Worm (Caenorhabditis elegans): Measurements from ENCODE around the gene rpc-2.

Gene rpc-2

ce11 chrIII:5546730-5547129 lies 10.4 kb upstream of the rpc-2 start, which contains the start of gene F09F7.5:
TSS of gene F09F7.5 (plus strand) at chrIII:5546987.
- TF ChIP-seq ztf-23 (GFP tag; IDR thresholded peaks at IDR 0.05): no peak
- TF ChIP-seq med-1 (GFP tag; optimal IDR thresholded peaks at IDR 0.05; ENCODE audit: insufficient read depth): no peak
- TF ChIP-seq ref-1 (GFP tag; conservative IDR thresholded peaks at IDR 0.05): no peak
- no peak for TF ChIP-seq tab-1 (GFP tag; IDR thresholded peaks at IDR 0.05)
- TF ChIP-seq cog-1 (tag; optimal IDR thresholded peaks at IDR 0.05): no peak
- TF ChIP-seq flt-1 (GFP tag; IDR thresholded peaks at IDR 0.05): no peak
- no peak for TF ChIP-seq ztf-29 (GFP tag; IDR thresholded peaks at IDR 0.05)
- no peak for TF ChIP-seq T22C8.4 (GFP tag; IDR thresholded peaks at IDR 0.05)
- no peak for TF ChIP-seq klf-2 (GFP tag; conservative IDR thresholded peaks at IDR 0.05)

- TF ChIP-seq ztf-23 (GFP tag; IDR thresholded peaks at IDR 0.05): no peak
- TF ChIP-seq tab-1 (GFP tag; IDR thresholded peaks at IDR 0.05): no peak
- no peak for TF ChIP-seq flt-1 (GFP tag; IDR thresholded peaks at IDR 0.05)
- no peak for TF ChIP-seq cog-1 (tag; optimal IDR thresholded peaks at IDR 0.05)
- no peak for TF ChIP-seq ztf-29 (GFP tag; IDR thresholded peaks at IDR 0.05)
- no peak for TF ChIP-seq T22C8.4 (GFP tag; IDR thresholded peaks at IDR 0.05)
- no peak for TF ChIP-seq ref-1 (GFP tag; conservative IDR thresholded peaks at IDR 0.05)
- no peak for TF ChIP-seq med-1 (GFP tag; optimal IDR thresholded peaks at IDR 0.05; ENCODE audit: insufficient read depth)
- no peak for TF ChIP-seq klf-2 (GFP tag; conservative IDR thresholded peaks at IDR 0.05)
These were observed 7.0 kb upstream of the rpc-2 start for ce11 chrIII:5550193-5550592.

ce11 chrIII:5550844-5551243 lies 6.3 kb upstream of the rpc-2 start:
- TF ChIP-seq ztf-29 (GFP tag; IDR thresholded peaks at IDR 0.05): no peak

ce11 chrIII:5552072-5552667 lies 5.0 kb upstream of the rpc-2 start, which contains the start of gene F09F7.6:
TSS of gene F09F7.6 (minus strand) at chrIII:5552135.
- TF ChIP-seq flt-1 (GFP tag; IDR thresholded peaks at IDR 0.05) (0 out of 2 replicates have a peak, but pooled peaks have one; percentile 31), ztf-29 (GFP tag; IDR thresholded peaks at IDR 0.05) (no peak)

- TF ChIP-seq T22C8.4 (GFP tag; IDR thresholded peaks at IDR 0.05) (no peak), klf-2 (GFP tag; conservative IDR thresholded peaks at IDR 0.05) (no peak), cog-1 (tag; optimal IDR thresholded peaks at IDR 0.05) (no peak), tab-1 (GFP tag; IDR thresholded peaks at IDR 0.05) (no peak), flt-1 (GFP tag; IDR thresholded peaks at IDR 0.05) (no peak), ztf-29 (GFP tag; IDR thresholded peaks at IDR 0.05) (no peak)
These were observed 4.1 kb upstream of the rpc-2 start for ce11 chrIII:5553098-5553497.

- TF ChIP-seq cog-1 (tag; optimal IDR thresholded peaks at IDR 0.05) (peak; percentile 79), T22C8.4 (GFP tag; IDR thresholded peaks at IDR 0.05) (peak; percentile 88), ref-1 (GFP tag; conservative IDR thresholded peaks at IDR 0.05) (peak; percentile 75), tab-1 (GFP tag; IDR thresholded peaks at IDR 0.05) (peak; percentile 92), med-1 (GFP tag; optimal IDR thresholded peaks at IDR 0.05; ENCODE audit: insufficient read depth) (peak; percentile 97), ztf-23 (GFP tag; IDR thresholded peaks at IDR 0.05) (peak; percentile 96), klf-2 (GFP tag; conservative IDR thresholded peaks at IDR 0.05) (peak; percentile 90; the same call in 1 of the 2 replicates), flt-1 (GFP tag; IDR thresholded peaks at IDR 0.05) (peak; percentile 94), ztf-29 (GFP tag; IDR thresholded peaks at IDR 0.05) (peak; percentile 82)
These were observed 2.2 kb upstream of the rpc-2 start, which contains the start of the genes nmad-1 and hach-1 for ce11 chrIII:5554884-5555500. TSS of gene nmad-1 (minus strand) at chrIII:5554934. TSS of gene hach-1 (plus strand) at chrIII:5555450.

- no peak for TF ChIP-seq med-1 (GFP tag; optimal IDR thresholded peaks at IDR 0.05; ENCODE audit: insufficient read depth)
- TF ChIP-seq ztf-29 (GFP tag; IDR thresholded peaks at IDR 0.05): no peak
- TF ChIP-seq ztf-23 (GFP tag; IDR thresholded peaks at IDR 0.05): no peak
- no peak for TF ChIP-seq T22C8.4 (GFP tag; IDR thresholded peaks at IDR 0.05)
- TF ChIP-seq cog-1 (tag; optimal IDR thresholded peaks at IDR 0.05): no peak
- TF ChIP-seq ref-1 (GFP tag; conservative IDR thresholded peaks at IDR 0.05): no peak
These were observed 6.5 kb downstream of the rpc-2 start for ce11 chrIII:5563680-5564079.

- TF ChIP-seq tab-1 (GFP tag; IDR thresholded peaks at IDR 0.05) (no peak), cog-1 (tag; optimal IDR thresholded peaks at IDR 0.05) (no peak), T22C8.4 (GFP tag; IDR thresholded peaks at IDR 0.05) (no peak), klf-2 (GFP tag; conservative IDR thresholded peaks at IDR 0.05) (no peak), ref-1 (GFP tag; conservative IDR thresholded peaks at IDR 0.05) (no peak), ztf-23 (GFP tag; IDR thresholded peaks at IDR 0.05) (no peak), med-1 (GFP tag; optimal IDR thresholded peaks at IDR 0.05; ENCODE audit: insufficient read depth) (no peak)
These were observed 7.2 kb downstream of the rpc-2 start for ce11 chrIII:5564325-5564724.

- TF ChIP-seq T22C8.4 (GFP tag; IDR thresholded peaks at IDR 0.05): no peak
- no peak for TF ChIP-seq med-1 (GFP tag; optimal IDR thresholded peaks at IDR 0.05; ENCODE audit: insufficient read depth)
- TF ChIP-seq flt-1 (GFP tag; IDR thresholded peaks at IDR 0.05): peak; percentile 69; the same call in 1 of the 2 replicates
These were observed 7.6 kb downstream of the rpc-2 start, which contains the start of gene mlc-3 for ce11 chrIII:5564799-5565198. TSS of gene mlc-3 (plus strand) at chrIII:5565025.

ce11 chrIII:5565699-5566098 lies 8.5 kb downstream of the rpc-2 start:
- TF ChIP-seq T22C8.4 (GFP tag; IDR thresholded peaks at IDR 0.05): no peak
- no peak for TF ChIP-seq cog-1 (tag; optimal IDR thresholded peaks at IDR 0.05)
- no peak for TF ChIP-seq ref-1 (GFP tag; conservative IDR thresholded peaks at IDR 0.05)
- no peak for TF ChIP-seq med-1 (GFP tag; optimal IDR thresholded peaks at IDR 0.05; ENCODE audit: insufficient read depth)
- TF ChIP-seq klf-2 (GFP tag; conservative IDR thresholded peaks at IDR 0.05): no peak
- no peak for TF ChIP-seq ztf-23 (GFP tag; IDR thresholded peaks at IDR 0.05)
- no peak for TF ChIP-seq ztf-29 (GFP tag; IDR thresholded peaks at IDR 0.05)
- TF ChIP-seq flt-1 (GFP tag; IDR thresholded peaks at IDR 0.05): no peak
- no peak for TF ChIP-seq tab-1 (GFP tag; IDR thresholded peaks at IDR 0.05)
